Fruit fly (Drosophila melanogaster): ENCODE results near the gene CG6398.

CG6398 gene

DNA sequence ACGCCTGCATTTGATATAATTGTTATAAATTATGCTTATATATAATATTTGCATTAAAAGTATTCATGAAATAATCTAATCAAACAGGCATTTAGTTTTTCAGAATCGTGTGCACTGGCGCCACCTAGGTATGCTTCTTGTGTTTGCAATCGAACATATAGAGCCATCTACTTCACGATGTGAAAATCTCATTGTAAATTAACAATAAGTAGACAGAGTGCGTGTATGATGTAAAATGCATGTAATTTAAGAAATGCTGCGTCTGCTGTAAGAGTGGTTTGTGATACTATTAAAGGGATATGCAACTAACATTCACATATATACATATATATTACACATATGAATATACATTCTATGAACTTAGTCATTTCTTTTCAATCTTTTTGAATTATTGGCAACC lies 10.4 kb upstream of the CG6398 start:
- no peak for TF ChIP-seq noc (tag; optimal IDR thresholded peaks at IDR 0.05)

DNA sequence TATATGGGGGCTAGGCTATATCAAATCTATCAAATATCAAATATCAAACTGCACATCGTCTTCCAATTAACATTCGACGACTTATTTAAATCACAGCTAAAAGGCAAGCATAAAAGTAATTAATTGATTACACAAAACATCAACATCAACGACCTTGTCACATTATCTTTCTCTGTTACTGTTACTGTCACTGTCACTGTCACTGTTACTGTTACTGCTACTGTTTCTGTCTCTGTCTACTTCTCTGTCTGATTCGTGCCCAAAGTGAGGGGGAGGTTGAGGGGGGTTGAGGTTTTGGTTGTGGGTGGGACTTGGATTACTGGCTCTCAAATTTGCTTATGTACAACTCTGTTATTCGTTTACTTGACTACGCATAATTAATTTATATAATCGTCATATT lies 9.2 kb upstream of the CG6398 start:
- TF ChIP-seq noc (tag; optimal IDR thresholded peaks at IDR 0.05): no peak

DNA sequence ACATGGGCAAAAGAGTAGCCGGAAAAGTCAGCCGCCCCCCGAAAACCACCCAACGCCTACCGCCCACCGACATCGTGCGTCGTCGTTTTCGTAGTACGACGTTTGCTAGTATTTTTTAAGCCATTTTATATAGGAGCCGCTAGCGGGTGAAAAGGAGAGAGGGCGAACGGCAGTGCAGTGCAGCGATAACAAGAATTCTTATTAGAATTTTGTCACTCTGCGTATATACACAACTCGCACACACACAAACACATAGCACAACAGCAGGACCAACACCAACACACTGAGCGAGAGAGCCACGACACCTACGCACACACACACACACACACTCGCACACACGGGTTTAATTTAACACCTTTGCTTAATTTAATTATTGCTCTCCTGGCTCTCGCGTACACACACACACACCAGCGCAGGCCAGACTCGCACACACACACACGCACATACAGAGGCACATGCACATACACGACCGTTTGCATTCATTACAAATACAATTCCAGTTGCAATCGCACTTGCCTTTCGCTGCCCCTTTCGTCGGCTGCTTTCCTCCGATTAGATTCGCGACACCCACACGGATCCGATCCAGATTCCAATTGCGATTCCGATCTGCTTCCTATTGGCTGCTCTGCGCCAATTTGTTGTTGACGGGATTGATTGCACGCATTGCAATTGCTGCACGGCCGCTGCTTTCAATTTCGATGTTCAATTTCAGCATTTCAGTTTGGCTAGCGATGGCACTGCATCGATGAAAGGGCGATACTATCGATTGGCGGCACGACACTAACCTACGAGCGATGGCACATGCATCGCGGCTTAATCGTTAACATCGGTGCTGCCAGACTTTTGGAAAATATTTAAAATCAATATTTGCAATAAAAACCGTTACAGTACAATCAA lies 3.6 kb upstream of the CG6398 start, which contains the start of gene Socs16D:
Gene Socs16D, minus strand, starts transcription at position 758 of the 897 bp plus-strand sequence.
- TF ChIP-seq noc (tag; optimal IDR thresholded peaks at IDR 0.05): no peak

dm6 chrX:17828298-17829033 lies 2.2 kb upstream of the CG6398 start:
- no peak for TF ChIP-seq noc (tag; optimal IDR thresholded peaks at IDR 0.05)

DNA sequence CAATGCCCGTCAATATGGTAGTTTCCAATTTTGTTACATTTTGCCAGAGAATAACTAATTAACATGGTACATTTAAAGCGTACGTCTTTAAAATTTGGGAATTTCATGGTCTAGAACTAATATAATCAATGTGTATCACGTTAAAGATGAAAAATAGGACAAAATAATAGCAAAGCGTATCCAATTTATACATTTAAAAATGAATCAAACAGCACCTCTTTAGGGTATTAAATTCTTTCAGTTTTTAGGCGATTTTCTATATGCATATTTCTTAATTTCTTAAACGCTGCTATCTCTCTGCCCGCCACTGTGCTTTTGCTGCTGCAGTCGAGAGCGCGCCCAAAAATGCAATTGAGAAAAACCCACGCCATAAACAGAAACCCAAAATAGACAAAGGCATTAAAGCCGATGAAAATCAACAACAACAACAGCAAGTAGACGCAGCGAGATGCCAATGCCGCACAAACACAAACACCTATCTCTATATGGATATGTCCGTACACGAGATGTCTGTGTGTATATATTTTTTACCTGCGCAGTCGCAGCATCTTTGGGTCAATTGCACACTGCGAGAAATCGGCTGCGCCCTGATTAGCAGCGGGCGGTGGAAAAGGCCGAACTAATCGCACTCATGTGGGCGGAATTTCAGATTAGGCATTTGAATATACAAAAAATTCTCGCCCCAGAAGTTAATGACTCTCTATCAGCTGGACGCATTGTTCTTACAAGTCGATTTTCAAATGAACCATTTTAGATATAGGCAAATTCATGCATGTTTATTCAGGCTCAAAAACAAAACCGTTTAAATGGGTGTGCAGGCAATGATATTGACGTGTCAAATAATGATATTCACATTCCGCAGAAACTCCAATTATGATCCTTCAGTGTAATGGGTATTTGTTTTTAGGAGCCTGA lies 1.3 kb upstream of the CG6398 start:
- no peak for TF ChIP-seq noc (tag; optimal IDR thresholded peaks at IDR 0.05)

DNA sequence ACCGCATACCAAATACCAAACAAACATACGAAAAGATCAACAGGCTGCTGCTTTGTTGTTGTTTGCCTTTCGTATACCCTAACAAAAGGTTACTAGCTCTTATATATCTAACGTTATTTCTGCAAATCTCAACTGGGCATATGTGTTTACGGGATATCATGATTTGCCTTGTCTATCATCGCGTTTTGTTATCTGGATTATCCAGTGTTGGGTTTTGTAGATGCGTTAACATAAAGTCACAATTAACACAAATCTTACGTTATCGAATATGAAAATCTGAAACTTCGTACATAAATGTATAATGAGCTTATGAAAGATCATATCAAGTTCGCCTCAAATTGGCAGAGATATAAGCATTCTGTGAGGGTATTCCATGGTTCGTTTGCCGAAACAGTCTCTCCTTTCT lies 414 bp upstream of the CG6398 start:
- peak; percentile 31 for TF ChIP-seq noc (tag; optimal IDR thresholded peaks at IDR 0.05)

dm6 chrX:17832163-17833014 lies 1.8 kb downstream of the CG6398 start:
- no peak for TF ChIP-seq noc (tag; optimal IDR thresholded peaks at IDR 0.05)

- no peak for TF ChIP-seq noc (tag; optimal IDR thresholded peaks at IDR 0.05)
These were observed 3.4 kb downstream of the CG6398 start for dm6 chrX:17833986-17834385.

DNA sequence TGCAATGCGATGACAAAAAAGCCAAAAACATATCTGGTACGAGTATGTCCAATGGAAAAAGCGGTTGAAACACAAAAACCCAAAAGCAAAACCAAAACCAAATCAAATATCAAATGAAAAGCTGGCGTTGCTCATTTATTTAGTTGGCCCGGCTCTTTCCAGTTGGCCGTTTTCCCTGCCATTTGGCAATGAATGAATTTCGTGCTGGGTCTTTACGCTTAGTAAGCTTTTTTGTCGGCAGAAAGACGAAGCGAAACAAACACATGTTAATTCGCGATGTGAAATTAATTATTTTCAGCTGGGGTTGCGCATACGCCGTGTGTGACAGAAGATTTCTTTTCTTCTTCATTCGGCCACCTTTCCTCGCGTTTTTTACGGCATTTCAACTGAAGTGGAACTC lies 4.1 kb downstream of the CG6398 start:
- no peak for TF ChIP-seq noc (tag; optimal IDR thresholded peaks at IDR 0.05)

DNA sequence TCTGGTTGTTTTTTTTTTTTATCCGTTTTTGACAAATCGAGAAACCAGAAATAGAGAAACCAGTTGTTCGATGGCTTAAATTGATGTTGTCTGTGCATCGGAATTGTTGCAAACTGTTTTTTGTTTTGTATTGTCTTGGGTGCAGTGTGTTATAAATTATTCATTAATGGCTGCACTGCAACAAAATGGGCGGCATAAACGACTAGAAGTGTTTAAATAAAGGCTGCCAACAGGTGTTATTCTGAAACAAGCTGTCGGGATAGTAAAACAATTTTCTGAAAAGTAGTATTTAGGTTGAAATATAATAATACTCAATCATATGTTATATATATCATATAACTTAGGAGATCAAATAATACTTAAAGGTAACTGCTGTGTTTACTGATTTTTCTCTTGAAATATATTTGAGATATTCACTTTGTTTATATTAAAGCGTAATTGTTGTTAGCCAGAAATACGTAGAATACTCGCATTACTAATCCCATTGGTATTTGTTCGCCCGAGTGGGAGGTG lies 5.8 kb downstream of the CG6398 start:
- TF ChIP-seq noc (tag; optimal IDR thresholded peaks at IDR 0.05): no peak

DNA sequence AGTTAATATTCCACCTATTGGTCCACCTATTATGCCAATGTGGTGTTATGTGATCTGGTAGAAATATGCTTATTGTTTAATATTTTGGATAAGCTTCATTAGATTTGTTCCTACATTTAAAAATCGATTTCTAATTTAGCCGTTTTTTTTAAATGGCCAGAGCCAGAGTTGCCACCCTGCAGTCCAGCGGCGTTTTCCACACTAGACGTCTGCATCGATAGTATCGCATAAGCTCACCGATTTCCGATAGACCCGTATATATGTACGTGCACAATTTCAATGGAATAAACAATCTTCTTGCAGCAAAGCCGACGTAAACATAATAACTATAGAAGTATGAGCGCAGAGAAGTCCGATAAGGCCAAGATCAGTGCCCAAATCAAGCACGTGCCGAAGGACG lies 11.3 kb downstream of the CG6398 start, which contains the start of gene Taf9:
Gene Taf9, plus strand, starts transcription at position 239 of the 400 bp plus-strand sequence.
- TF ChIP-seq noc (tag; optimal IDR thresholded peaks at IDR 0.05): no peak

- peak; percentile 81 for TF ChIP-seq noc (tag; optimal IDR thresholded peaks at IDR 0.05)
These were observed 14.0 kb downstream of the CG6398 start, which contains the start of the genes CG8142 and Ucp4A for dm6 chrX:17844623-17845022. Gene CG8142 (minus strand): TSS chrX:17844704. Gene Ucp4A (plus strand): TSS chrX:17844949.

DNA sequence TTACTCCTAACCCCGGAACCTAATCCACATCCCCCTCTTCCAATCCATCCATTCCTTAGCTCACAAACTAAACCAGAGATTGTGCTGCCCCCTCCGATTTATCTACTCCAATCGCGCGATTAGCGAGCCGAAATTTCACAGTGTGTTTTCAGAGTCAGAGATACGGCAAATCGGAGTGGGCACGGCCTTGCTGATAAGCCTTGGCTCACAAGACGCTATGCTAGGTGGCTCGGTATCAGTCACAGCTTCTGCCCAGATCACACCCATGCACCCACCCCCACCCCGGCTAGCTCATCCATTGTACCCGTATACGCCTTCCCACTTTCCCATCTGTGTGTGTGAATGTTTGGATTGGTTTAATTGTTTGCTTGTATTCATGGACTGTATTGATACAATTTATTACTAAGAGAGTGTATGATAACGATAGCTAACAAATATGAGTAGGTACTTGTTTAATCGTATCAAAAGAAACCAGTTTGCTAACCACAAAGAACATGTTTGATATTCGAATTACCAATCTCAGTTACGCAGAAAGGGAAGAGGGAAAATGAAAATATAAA lies 15.3 kb downstream of the CG6398 start:
- TF ChIP-seq noc (tag; optimal IDR thresholded peaks at IDR 0.05): no peak

DNA sequence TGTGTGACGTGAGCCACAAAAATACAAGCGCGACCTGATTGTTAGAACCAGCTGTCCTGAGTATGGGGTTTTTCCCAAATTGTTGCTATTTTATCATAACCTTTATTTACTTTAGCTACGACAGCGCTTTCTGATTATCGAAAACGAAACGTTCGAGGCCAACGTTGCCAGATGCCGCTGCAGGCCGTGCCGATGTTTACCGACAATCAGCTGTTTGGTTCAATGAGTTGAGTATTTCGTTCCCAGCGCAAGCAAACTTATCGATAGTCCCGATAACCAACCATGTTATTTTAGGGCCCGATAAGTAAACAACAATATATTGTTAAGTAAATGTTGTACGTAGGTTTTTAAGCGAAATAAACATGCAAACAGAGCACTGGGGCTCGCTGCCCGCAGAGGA lies 19.6 kb downstream of the CG6398 start, which contains the start of the genes CG15814 and Spt7:
Gene CG15814, minus strand, starts transcription at position 164 of the 400 bp plus-strand sequence.
Gene Spt7, plus strand, starts transcription at position 282 of the 400 bp plus-strand sequence.
- TF ChIP-seq noc (tag; optimal IDR thresholded peaks at IDR 0.05): peak; percentile 45

Measured in whole organism, larva.